Fruit fly (Drosophila melanogaster) whole organism, adult: ENCODE measurements around the gene Pgant4.

Experiments used
- CG11617 ChIP-seq: fragments of 200-800 bp; sonication (Bioruptor generic); optimal IDR thresholded peaks from 2 replicates; lab custom pipeline; 2017; ENCODE audit warnings: mild to moderate bottlenecking, missing biosample characterization, missing genetic modification reagents, missing genetic modification characterization
- CG12768 ChIP-seq: fragments of 200-800 bp; sonication (Bioruptor generic); optimal IDR thresholded peaks from 2 replicates; lab custom pipeline; 2017; ENCODE audit warnings: missing biosample characterization, missing genetic modification characterization, mild to moderate bottlenecking, moderate library complexity, missing genetic modification reagents
- CG14711 ChIP-seq: fragments of 200-800 bp; sonication (Bioruptor generic); optimal IDR thresholded peaks from 2 replicates; lab custom pipeline; 2018; ENCODE audit warnings: missing biosample characterization, mild to moderate bottlenecking, missing genetic modification characterization, moderate library complexity
- CG1620 ChIP-seq: fragments of 200-800 bp; sonication (Bioruptor generic); optimal IDR thresholded peaks from 2 replicates; lab custom pipeline; 2016; ENCODE audit warnings: missing biosample characterization, missing genetic modification characterization
- CG33017 ChIP-seq: fragments of 200-800 bp; sonication (Bioruptor generic); optimal IDR thresholded peaks from 2 replicates; lab custom pipeline; 2018; ENCODE audit warnings: missing biosample characterization, mild to moderate bottlenecking, missing genetic modification characterization, moderate library complexity
- CG5204 ChIP-seq: fragments of 200-800 bp; sonication (Bioruptor generic); optimal IDR thresholded peaks from 2 replicates; lab custom pipeline; 2016; ENCODE audit warnings: missing biosample characterization, missing genetic modification characterization
- CG7045 ChIP-seq: fragments of 200-800 bp; sonication (Bioruptor generic); optimal IDR thresholded peaks from 2 replicates; lab custom pipeline; 2017; ENCODE audit warnings: missing biosample characterization, mild to moderate bottlenecking, missing genetic modification characterization
- CG7101 ChIP-seq: fragments of 200-800 bp; sonication (Bioruptor generic); optimal IDR thresholded peaks from 2 replicates; lab custom pipeline; 2018; ENCODE audit warnings: missing biosample characterization, mild to moderate bottlenecking, missing genetic modification characterization, moderate library complexity
- Clk ChIP-seq: fragments of 200-800 bp; sonication (Bioruptor generic); optimal IDR thresholded peaks from 2 replicates; lab custom pipeline; 2017; ENCODE audit warnings: missing biosample characterization, missing genetic modification characterization
- Crg-1 ChIP-seq: fragments of 200-800 bp; sonication (Bioruptor generic); optimal IDR thresholded peaks from 2 replicates; lab custom pipeline; 2016; ENCODE audit warnings: missing biosample characterization, missing genetic modification characterization
- Hr96 ChIP-seq: fragments of 200-800 bp; sonication (Bioruptor generic); optimal IDR thresholded peaks from 2 replicates; lab custom pipeline; 2016; ENCODE audit warnings: missing biosample characterization, missing genetic modification characterization
- Mnt ChIP-seq: fragments of 200-800 bp; sonication (Bioruptor generic); optimal IDR thresholded peaks from 2 replicates; lab custom pipeline; 2016; ENCODE audit warnings: missing biosample characterization, mild to moderate bottlenecking, missing genetic modification characterization
- bab1 ChIP-seq: fragments of 200-800 bp; sonication (Bioruptor generic); optimal IDR thresholded peaks from 3 replicates; lab custom pipeline; 2019; ENCODE audit warnings: missing biosample characterization, mild to moderate bottlenecking, missing genetic modification characterization, moderate library complexity
- cic ChIP-seq: fragments of 200-800 bp; sonication (Bioruptor generic); optimal IDR thresholded peaks from 2 replicates; lab custom pipeline; 2017; ENCODE audit warnings: missing biosample characterization, mild to moderate bottlenecking, missing genetic modification characterization, moderate library complexity
- cnc ChIP-seq, 2 experiments: fragments of >200 bp; optimal IDR thresholded peaks; 2 replicates each; lab custom pipeline; 2017
- kay ChIP-seq: fragments of 200-800 bp; sonication (Bioruptor generic); peaks from one replicate; lab custom pipeline; 2016; ENCODE audit warnings: missing biosample characterization, missing genetic modification characterization, borderline replicate concordance
- ovo ChIP-seq: fragments of 200-800 bp; sonication (Bioruptor generic); optimal IDR thresholded peaks from 2 replicates; lab custom pipeline; 2016; ENCODE audit warnings: missing biosample characterization, missing genetic modification characterization
- pad ChIP-seq: fragments of 200-800 bp; sonication (Bioruptor generic); optimal IDR thresholded peaks from 3 replicates; lab custom pipeline; 2017; ENCODE audit warnings: missing biosample characterization, missing genetic modification characterization, mild to moderate bottlenecking, moderate library complexity, missing genetic modification reagents
- tj ChIP-seq: fragments of 200-800 bp; sonication (Bioruptor generic); optimal IDR thresholded peaks from 3 replicates; lab custom pipeline; 2017; ENCODE audit warnings: missing biosample characterization, mild to moderate bottlenecking, missing genetic modification characterization, moderate library complexity
- toe ChIP-seq: fragments of 200-800 bp; sonication (Bioruptor generic); optimal IDR thresholded peaks from 2 replicates; lab custom pipeline; 2016; ENCODE audit warnings: missing biosample characterization, missing genetic modification characterization

The Pgant4 gene

DNA sequence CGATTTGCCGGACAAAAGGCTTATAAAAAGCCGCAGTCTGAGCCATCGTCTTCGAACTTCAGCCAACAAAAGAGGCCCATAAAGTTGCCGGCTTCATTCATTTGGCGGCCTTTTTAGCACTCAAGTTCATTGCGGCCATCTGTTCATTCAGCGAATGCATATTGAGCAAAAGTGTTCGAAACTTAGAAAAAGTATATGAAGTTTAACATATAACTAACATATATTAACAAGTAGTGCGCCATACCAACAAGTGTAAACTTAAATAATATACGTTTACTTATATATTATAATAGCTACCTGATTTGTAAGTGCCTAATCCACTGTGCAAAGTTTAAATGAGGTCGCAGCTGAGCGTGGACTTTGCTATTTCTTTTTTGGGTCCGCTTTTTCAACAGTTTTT is 36.1 kb upstream of the Pgant4 start:
- TF ChIP-seq CG11617 (GFP tag; lab: Kevin White, UChicago) (no peak), CG14711 (no peak), Mnt (GFP tag; lab: Kevin White, UChicago) (no peak), CG33017 (tag; lab: Kevin White, UChicago) (no peak), ovo (GFP tag; lab: Kevin White, UChicago) (no peak), CG12768 (GFP tag; lab: Kevin White, UChicago) (no peak), pad (GFP tag; lab: Kevin White, UChicago) (no peak), kay (GFP tag; lab: Kevin White, UChicago) (no peak), tj (GFP tag; lab: Kevin White, UChicago) (no peak), Crg-1 (GFP tag; lab: Kevin White, UChicago) (no peak), Clk (GFP tag; lab: Kevin White, UChicago) (no peak), CG1620 (GFP tag; lab: Kevin White, UChicago) (no peak), cic (GFP tag; lab: Kevin White, UChicago) (no peak), toe (no peak), cnc (optimal IDR thresholded peaks at IDR 0.05; lab: Kevin White, UChicago) (no peak), CG7101 (tag; lab: Kevin White, UChicago) (no peak), bab1 (no peak), Hr96 (GFP tag; lab: Kevin White, UChicago) (no peak), CG5204 (GFP tag; lab: Kevin White, UChicago) (no peak)

- TF ChIP-seq pad (GFP tag; lab: Kevin White, UChicago) = no peak
- no peak for TF ChIP-seq kay (GFP tag; lab: Kevin White, UChicago)
- no peak for TF ChIP-seq Hr96 (GFP tag; lab: Kevin White, UChicago)
- peak; percentile 3 for TF ChIP-seq CG14711
- no peak for TF ChIP-seq CG7101 (tag; lab: Kevin White, UChicago)
- TF ChIP-seq Crg-1 (GFP tag; lab: Kevin White, UChicago) = no peak
- no peak for TF ChIP-seq tj (GFP tag; lab: Kevin White, UChicago)
- no peak for TF ChIP-seq CG5204 (GFP tag; lab: Kevin White, UChicago)
- TF ChIP-seq CG33017 (tag; lab: Kevin White, UChicago) = peak; percentile 25
- no peak for TF ChIP-seq ovo (GFP tag; lab: Kevin White, UChicago)
- no peak for TF ChIP-seq toe
- no peak for TF ChIP-seq CG11617 (GFP tag; lab: Kevin White, UChicago)
- TF ChIP-seq Clk (GFP tag; lab: Kevin White, UChicago) = no peak
Measured at dm6 chr2L:3437068-3437467, 35.3 kb upstream of the Pgant4 start.

DNA sequence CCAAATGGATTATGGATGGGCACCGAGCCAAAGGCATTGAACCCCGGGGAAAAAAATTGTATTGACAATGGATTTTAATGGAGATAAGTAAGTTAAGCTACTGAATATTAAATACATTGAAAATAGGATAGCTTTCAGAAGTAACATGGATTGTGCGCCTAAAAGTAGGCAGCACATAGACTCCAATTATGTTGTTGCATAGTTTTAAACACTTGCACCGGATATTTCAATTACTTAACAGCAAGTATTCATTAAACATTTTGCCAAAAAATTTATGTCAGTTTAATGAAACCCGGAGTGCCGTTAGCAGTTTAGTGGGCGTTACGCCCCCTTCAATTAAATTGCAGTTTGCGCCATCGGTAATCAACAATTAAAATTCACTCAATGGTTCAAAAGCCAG is 34.3 kb upstream of the Pgant4 start:
- TF ChIP-seq pad (GFP tag; lab: Kevin White, UChicago) (no peak), CG5204 (GFP tag; lab: Kevin White, UChicago) (no peak), toe (no peak), CG11617 (GFP tag; lab: Kevin White, UChicago) (no peak), Crg-1 (GFP tag; lab: Kevin White, UChicago) (no peak), Clk (GFP tag; lab: Kevin White, UChicago) (no peak)

DNA sequence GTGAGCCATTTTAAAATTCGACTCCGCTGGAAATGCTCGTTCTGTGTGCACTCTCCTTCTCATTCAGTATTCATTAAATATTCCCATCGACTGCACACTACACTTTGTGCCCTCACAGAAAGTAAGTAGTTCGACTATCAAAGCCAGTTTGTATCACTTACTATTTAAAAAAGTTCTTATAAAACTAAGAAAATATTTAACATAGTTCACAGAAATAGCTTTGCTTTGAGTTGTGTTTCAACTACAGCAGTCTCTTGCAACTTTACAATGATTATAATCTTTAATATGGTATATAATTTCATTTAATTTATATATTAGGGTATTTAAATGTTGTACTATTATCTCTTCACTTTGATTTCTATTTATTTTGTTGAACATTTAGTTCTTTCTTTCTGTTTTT is 32.9 kb upstream of the Pgant4 start:
- no peak for TF ChIP-seq CG11617 (GFP tag; lab: Kevin White, UChicago)
- TF ChIP-seq CG7045 = no peak
- TF ChIP-seq CG1620 (GFP tag; lab: Kevin White, UChicago) = no peak
- TF ChIP-seq Mnt (GFP tag; lab: Kevin White, UChicago) = no peak
- no peak for TF ChIP-seq pad (GFP tag; lab: Kevin White, UChicago)
- TF ChIP-seq tj (GFP tag; lab: Kevin White, UChicago) = no peak
- no peak for TF ChIP-seq CG12768 (GFP tag; lab: Kevin White, UChicago)

- no peak for TF ChIP-seq kay (GFP tag; lab: Kevin White, UChicago)
- TF ChIP-seq CG33017 (tag; lab: Kevin White, UChicago) = no peak
- no peak for TF ChIP-seq Mnt (GFP tag; lab: Kevin White, UChicago)
- TF ChIP-seq Hr96 (GFP tag; lab: Kevin White, UChicago) = no peak
- TF ChIP-seq CG5204 (GFP tag; lab: Kevin White, UChicago) = no peak
- no peak for TF ChIP-seq cnc (optimal IDR thresholded peaks at IDR 0.05; lab: Kevin White, UChicago)
- TF ChIP-seq cic (GFP tag; lab: Kevin White, UChicago) = no peak
- TF ChIP-seq CG7045 = no peak
- no peak for TF ChIP-seq bab1
- no peak for TF ChIP-seq tj (GFP tag; lab: Kevin White, UChicago)
- no peak for TF ChIP-seq Crg-1 (GFP tag; lab: Kevin White, UChicago)
- TF ChIP-seq CG11617 (GFP tag; lab: Kevin White, UChicago) = no peak
- TF ChIP-seq toe = no peak
- no peak for TF ChIP-seq Clk (GFP tag; lab: Kevin White, UChicago)
- no peak for TF ChIP-seq CG7101 (tag; lab: Kevin White, UChicago)
- TF ChIP-seq CG14711 = no peak
- no peak for TF ChIP-seq ovo (GFP tag; lab: Kevin White, UChicago)
- TF ChIP-seq pad (GFP tag; lab: Kevin White, UChicago) = no peak
Measured at dm6 chr2L:3440322-3440721, 32.1 kb upstream of the Pgant4 start.

DNA sequence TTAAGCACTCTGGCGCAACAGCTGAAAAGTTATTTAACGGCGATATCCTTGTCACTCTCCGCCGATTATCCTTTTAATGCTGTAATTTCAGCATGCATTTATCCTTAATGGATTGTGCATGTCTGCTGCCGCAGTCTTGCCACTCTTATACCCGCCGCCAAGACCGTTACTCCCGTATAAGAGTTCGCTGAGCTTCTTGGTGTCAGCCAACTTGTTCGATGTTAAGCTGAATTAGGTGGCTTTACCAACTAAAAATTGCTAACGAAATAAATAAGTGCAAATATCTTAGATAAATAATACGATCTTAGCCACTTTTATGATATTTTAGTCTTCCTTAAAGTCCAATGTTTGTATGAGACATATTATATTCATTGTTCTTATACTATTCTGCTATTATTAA is 31.2 kb upstream of the Pgant4 start:
- no peak for TF ChIP-seq CG11617 (GFP tag; lab: Kevin White, UChicago)
- no peak for TF ChIP-seq CG7101 (tag; lab: Kevin White, UChicago)
- no peak for TF ChIP-seq ovo (GFP tag; lab: Kevin White, UChicago)
- TF ChIP-seq CG7045 = no peak
- no peak for TF ChIP-seq Hr96 (GFP tag; lab: Kevin White, UChicago)
- no peak for TF ChIP-seq CG33017 (tag; lab: Kevin White, UChicago)
- TF ChIP-seq CG14711 = no peak
- no peak for TF ChIP-seq CG5204 (GFP tag; lab: Kevin White, UChicago)
- TF ChIP-seq toe = no peak
- TF ChIP-seq cnc (optimal IDR thresholded peaks at IDR 0.05; lab: Kevin White, UChicago) = no peak
- no peak for TF ChIP-seq Mnt (GFP tag; lab: Kevin White, UChicago)
